Fruit fly (Drosophila melanogaster) Kc167 (cell line): ENCODE data around the gene CG14857.

Experiments used
- h ChIP-seq: fragments of >200 bp; optimal IDR thresholded peaks from 3 replicates; lab custom pipeline; 2018; ENCODE audit warnings: missing external identifiers
- insv ChIP-seq: fragments of >200 bp; optimal IDR thresholded peaks from 3 replicates; lab custom pipeline; 2018; ENCODE audit warnings: missing external identifiers

- no peak for TF ChIP-seq insv
- no peak for TF ChIP-seq h
Observed at dm6 chr3R:14779733-14780278, 21.8 kb upstream of the CG14857 start.
